Worm (Caenorhabditis elegans): ENCODE results near the gene nmat-1.
A peak's percentile ranks its signal among the peaks of the same experiment; 100 is the strongest.

- TF ChIP-seq ama-1 (optimal IDR thresholded peaks at IDR 0.05) (no peak), syd-9 (tag; optimal IDR thresholded peaks at IDR 0.05) (no peak), ceh-24 (tag; optimal IDR thresholded peaks at IDR 0.05) (no peak), nhr-11 (tag; optimal IDR thresholded peaks at IDR 0.05) (no peak), elt-2 (tag; optimal IDR thresholded peaks at IDR 0.05) (peak; percentile 31), zip-5 (tag; optimal IDR thresholded peaks at IDR 0.05) (no peak), hlh-30 (tag; optimal IDR thresholded peaks at IDR 0.05; ENCODE audit: insufficient read depth) (peak; percentile 66), pha-4 (tag; optimal IDR thresholded peaks at IDR 0.05) (no peak), nfya-1 (tag; optimal IDR thresholded peaks at IDR 0.05) (peak; percentile 37), K09A11.1 (tag; optimal IDR thresholded peaks at IDR 0.05; ENCODE audit: insufficient read depth) (no peak), ceh-19 (GFP tag; optimal IDR thresholded peaks at IDR 0.05) (no peak), npax-4 (tag; optimal IDR thresholded peaks at IDR 0.05) (no peak), fkh-10 (GFP tag; optimal IDR thresholded peaks at IDR 0.05) (no peak)
Measured at ce11 chrX:12017908-12018479, at the start of gene nmat-1, which contains the start of gene ucr-2.1.
